Fruit fly (Drosophila melanogaster): ENCODE data around the gene CG43092.

Gene CG43092

dm6 chr3R:22750534-22750947 is 18.9 kb downstream of the CG43092 start, which contains the start of the genes rumi, CG7029 and Usp12-46 (continued):
- TF ChIP-seq Meics (GFP tag; optimal IDR thresholded peaks at IDR 0.05) (peak; percentile 75), CG3726 (GFP tag; IDR thresholded peaks at IDR 0.05) (peak; percentile 76; the same call in 2 of the 3 replicates), nmo (GFP tag; optimal IDR thresholded peaks at IDR 0.05) (peak; percentile 93), dati (GFP tag; IDR thresholded peaks at IDR 0.05) (0 out of 2 replicates have a peak, but pooled peaks have one; percentile 39), tap (tag; optimal IDR thresholded peaks at IDR 0.05) (no peak), Gsc (GFP tag; IDR thresholded peaks at IDR 0.05) (peak; percentile 55), CG10147 (GFP tag; optimal IDR thresholded peaks at IDR 0.05) (peak; percentile 81), Hey (tag; optimal IDR thresholded peaks at IDR 0.05) (no peak), ro (GFP tag; IDR thresholded peaks at IDR 0.05) (no peak), HLH3B (GFP tag; IDR thresholded peaks at IDR 0.05) (peak; percentile 81), dmrt11E (tag; optimal IDR thresholded peaks at IDR 0.05) (peak; percentile 87), sens (GFP tag) (peak; percentile 99), Nf-YB (GFP tag; optimal IDR thresholded peaks at IDR 0.05) (peak; percentile 57), Bgb (GFP tag; IDR thresholded peaks at IDR 0.05; ENCODE audit: partially characterized antibody) (peak; percentile 72), sim (GFP tag; IDR thresholded peaks at IDR 0.05) (peak; percentile 58; the same call in 1 of the 2 replicates), disco-r (GFP tag; optimal IDR thresholded peaks at IDR 0.05) (peak; percentile 57), ap (GFP tag; IDR thresholded peaks at IDR 0.05) (peak; percentile 67), jigr1 (GFP tag; IDR thresholded peaks at IDR 0.05) (peak; percentile 32; the same call in 1 of the 3 replicates), tgo (GFP tag; IDR thresholded peaks at IDR 0.05) (peak; percentile 80), ato (GFP tag; IDR thresholded peaks at IDR 0.05; ENCODE audit: partially characterized antibody) (peak; percentile 67), CG9215 (GFP tag; IDR thresholded peaks at IDR 0.05) (peak; percentile 77), HLH54F (GFP tag; optimal IDR thresholded peaks at IDR 0.05) (peak; percentile 93), Antp (GFP tag; optimal IDR thresholded peaks at IDR 0.05) (peak; percentile 93), Oaz (GFP tag; IDR thresholded peaks at IDR 0.05) (peak; percentile 77), hbn (GFP tag; IDR thresholded peaks at IDR 0.05; ENCODE audit: partially characterized antibody) (peak; percentile 75), klu (GFP tag; IDR thresholded peaks at IDR 0.05) (peak; percentile 63), dpn (GFP tag; optimal IDR thresholded peaks at IDR 0.05) (peak; percentile 85 to 92), D (optimal IDR thresholded peaks at IDR 0.05) (no peak), D (GFP tag; optimal IDR thresholded peaks at IDR 0.05) (peak; percentile 69), slbo (GFP tag; IDR thresholded peaks at IDR 0.05) (peak; percentile 93), CG18764 (GFP tag; optimal IDR thresholded peaks at IDR 0.05) (peak; percentile 68), CG34376 (GFP tag; optimal IDR thresholded peaks at IDR 0.05) (peak; percentile 58), nerfin-1 (tag; optimal IDR thresholded peaks at IDR 0.05) (peak; percentile 78), CG32767 (GFP tag; IDR thresholded peaks at IDR 0.05) (peak; percentile 85), Pdp1 (GFP tag; optimal IDR thresholded peaks at IDR 0.05) (peak; percentile 82 to 92), GATAe (GFP tag; conservative IDR thresholded peaks at IDR 0.05) (peak; percentile 28; the same call in 1 of the 2 replicates), lilli (GFP tag; optimal IDR thresholded peaks at IDR 0.05) (peak; percentile 95), NFAT (GFP tag; IDR thresholded peaks at IDR 0.05) (peak; percentile 84), CG11093 (GFP tag; IDR thresholded peaks at IDR 0.05) (peak; percentile 28; the same call in 1 of the 3 replicates), CG7556 (GFP tag; optimal IDR thresholded peaks at IDR 0.05) (peak; percentile 75), CG4820 (GFP tag; optimal IDR thresholded peaks at IDR 0.05) (peak; percentile 79), Neu2 (GFP tag; optimal IDR thresholded peaks at IDR 0.05; ENCODE audit: borderline replicate concordance) (peak; percentile 79), CG16863 (GFP tag; optimal IDR thresholded peaks at IDR 0.05) (peak; percentile 90), cwo (GFP tag; optimal IDR thresholded peaks at IDR 0.05) (peak; percentile 57), CG5953 (GFP tag; IDR thresholded peaks at IDR 0.05) (peak; percentile 77), repo (GFP tag; optimal IDR thresholded peaks at IDR 0.05) (peak; percentile 88), Hsf (GFP tag; optimal IDR thresholded peaks at IDR 0.05) (peak; percentile 92), ttk (GFP tag; IDR thresholded peaks at IDR 0.05) (peak; percentile 76), CG6683 (GFP tag; optimal IDR thresholded peaks at IDR 0.05) (peak; percentile 43), p53 (GFP tag; optimal IDR thresholded peaks at IDR 0.05) (peak; percentile 86), en (GFP tag; optimal IDR thresholded peaks at IDR 0.05) (peak; percentile 77)

Measured in whole organism, embryonic.